Fruit fly (Drosophila melanogaster) whole organism, adult: Measurements from ENCODE around the gene tow.

ENCODE experiments used
- CG11617 ChIP-seq: fragments of 200-800 bp; sonication (Bioruptor generic); optimal IDR thresholded peaks from 2 replicates; lab custom pipeline; 2017; ENCODE audit warnings: mild to moderate bottlenecking, missing biosample characterization, missing genetic modification reagents, missing genetic modification characterization
- CG12768 ChIP-seq: fragments of 200-800 bp; sonication (Bioruptor generic); optimal IDR thresholded peaks from 2 replicates; lab custom pipeline; 2017; ENCODE audit warnings: missing biosample characterization, missing genetic modification characterization, mild to moderate bottlenecking, moderate library complexity, missing genetic modification reagents
- CG14711 ChIP-seq: fragments of 200-800 bp; sonication (Bioruptor generic); optimal IDR thresholded peaks from 2 replicates; lab custom pipeline; 2018; ENCODE audit warnings: missing biosample characterization, mild to moderate bottlenecking, missing genetic modification characterization, moderate library complexity
- CG1620 ChIP-seq: fragments of 200-800 bp; sonication (Bioruptor generic); optimal IDR thresholded peaks from 2 replicates; lab custom pipeline; 2016; ENCODE audit warnings: missing biosample characterization, missing genetic modification characterization
- CG33017 ChIP-seq: fragments of 200-800 bp; sonication (Bioruptor generic); optimal IDR thresholded peaks from 2 replicates; lab custom pipeline; 2018; ENCODE audit warnings: missing biosample characterization, mild to moderate bottlenecking, missing genetic modification characterization, moderate library complexity
- CG5204 ChIP-seq: fragments of 200-800 bp; sonication (Bioruptor generic); optimal IDR thresholded peaks from 2 replicates; lab custom pipeline; 2016; ENCODE audit warnings: missing biosample characterization, missing genetic modification characterization
- CG7045 ChIP-seq: fragments of 200-800 bp; sonication (Bioruptor generic); optimal IDR thresholded peaks from 2 replicates; lab custom pipeline; 2017; ENCODE audit warnings: missing biosample characterization, mild to moderate bottlenecking, missing genetic modification characterization
- CG7101 ChIP-seq: fragments of 200-800 bp; sonication (Bioruptor generic); optimal IDR thresholded peaks from 2 replicates; lab custom pipeline; 2018; ENCODE audit warnings: missing biosample characterization, mild to moderate bottlenecking, missing genetic modification characterization, moderate library complexity
- Clk ChIP-seq: fragments of 200-800 bp; sonication (Bioruptor generic); optimal IDR thresholded peaks from 2 replicates; lab custom pipeline; 2017; ENCODE audit warnings: missing biosample characterization, missing genetic modification characterization
- Crg-1 ChIP-seq: fragments of 200-800 bp; sonication (Bioruptor generic); optimal IDR thresholded peaks from 2 replicates; lab custom pipeline; 2016; ENCODE audit warnings: missing biosample characterization, missing genetic modification characterization
- Hr96 ChIP-seq: fragments of 200-800 bp; sonication (Bioruptor generic); optimal IDR thresholded peaks from 2 replicates; lab custom pipeline; 2016; ENCODE audit warnings: missing biosample characterization, missing genetic modification characterization
- Mnt ChIP-seq: fragments of 200-800 bp; sonication (Bioruptor generic); optimal IDR thresholded peaks from 2 replicates; lab custom pipeline; 2016; ENCODE audit warnings: missing biosample characterization, mild to moderate bottlenecking, missing genetic modification characterization
- bab1 ChIP-seq: fragments of 200-800 bp; sonication (Bioruptor generic); optimal IDR thresholded peaks from 3 replicates; lab custom pipeline; 2019; ENCODE audit warnings: missing biosample characterization, mild to moderate bottlenecking, missing genetic modification characterization, moderate library complexity
- cic ChIP-seq: fragments of 200-800 bp; sonication (Bioruptor generic); optimal IDR thresholded peaks from 2 replicates; lab custom pipeline; 2017; ENCODE audit warnings: missing biosample characterization, mild to moderate bottlenecking, missing genetic modification characterization, moderate library complexity
- cnc ChIP-seq, 2 experiments: fragments of >200 bp; optimal IDR thresholded peaks; 2 replicates each; lab custom pipeline; 2017
- kay ChIP-seq: fragments of 200-800 bp; sonication (Bioruptor generic); peaks from one replicate; lab custom pipeline; 2016; ENCODE audit warnings: missing biosample characterization, missing genetic modification characterization, borderline replicate concordance
- ovo ChIP-seq: fragments of 200-800 bp; sonication (Bioruptor generic); optimal IDR thresholded peaks from 2 replicates; lab custom pipeline; 2016; ENCODE audit warnings: missing biosample characterization, missing genetic modification characterization
- pad ChIP-seq: fragments of 200-800 bp; sonication (Bioruptor generic); optimal IDR thresholded peaks from 3 replicates; lab custom pipeline; 2017; ENCODE audit warnings: missing biosample characterization, missing genetic modification characterization, mild to moderate bottlenecking, moderate library complexity, missing genetic modification reagents
- tj ChIP-seq: fragments of 200-800 bp; sonication (Bioruptor generic); optimal IDR thresholded peaks from 3 replicates; lab custom pipeline; 2017; ENCODE audit warnings: missing biosample characterization, mild to moderate bottlenecking, missing genetic modification characterization, moderate library complexity
- toe ChIP-seq: fragments of 200-800 bp; sonication (Bioruptor generic); optimal IDR thresholded peaks from 2 replicates; lab custom pipeline; 2016; ENCODE audit warnings: missing biosample characterization, missing genetic modification characterization

Gene tow

dm6 chr3L:6943948-6944319 lies 1.3 kb downstream of the tow start:
- TF ChIP-seq CG5204 (GFP tag; lab: Kevin White, UChicago) (no peak), Crg-1 (no peak), CG14711 (tag; lab: Kevin White, UChicago) (no peak)

DNA sequence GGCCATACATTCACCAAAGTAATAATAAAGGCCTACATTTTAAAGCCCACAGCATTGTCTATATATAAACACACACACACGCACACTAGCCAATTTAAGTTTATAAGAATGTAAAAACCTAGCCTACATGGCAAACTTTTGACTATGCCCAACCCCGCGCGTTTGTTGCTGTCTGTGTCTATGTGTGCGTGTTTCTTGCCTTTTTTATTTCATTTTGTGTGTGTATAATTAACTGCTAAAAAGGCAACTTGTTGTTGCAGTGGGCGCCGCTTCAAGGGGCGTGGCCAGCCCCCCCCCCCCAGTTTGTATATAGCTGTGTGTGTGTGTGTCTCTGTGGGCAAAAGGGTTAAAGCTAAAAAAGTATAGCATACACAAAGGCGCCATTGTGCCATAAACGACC lies 2.7 kb downstream of the tow start:
- TF ChIP-seq CG7101 (tag; lab: Kevin White, UChicago) (no peak), cnc (optimal IDR thresholded peaks at IDR 0.05; lab: Kevin White, UChicago) (no peak), bab1 (GFP tag; lab: Kevin White, UChicago) (no peak), cic (no peak), tj (GFP tag; lab: Kevin White, UChicago) (no peak), CG12768 (GFP tag; lab: Kevin White, UChicago) (no peak)

DNA sequence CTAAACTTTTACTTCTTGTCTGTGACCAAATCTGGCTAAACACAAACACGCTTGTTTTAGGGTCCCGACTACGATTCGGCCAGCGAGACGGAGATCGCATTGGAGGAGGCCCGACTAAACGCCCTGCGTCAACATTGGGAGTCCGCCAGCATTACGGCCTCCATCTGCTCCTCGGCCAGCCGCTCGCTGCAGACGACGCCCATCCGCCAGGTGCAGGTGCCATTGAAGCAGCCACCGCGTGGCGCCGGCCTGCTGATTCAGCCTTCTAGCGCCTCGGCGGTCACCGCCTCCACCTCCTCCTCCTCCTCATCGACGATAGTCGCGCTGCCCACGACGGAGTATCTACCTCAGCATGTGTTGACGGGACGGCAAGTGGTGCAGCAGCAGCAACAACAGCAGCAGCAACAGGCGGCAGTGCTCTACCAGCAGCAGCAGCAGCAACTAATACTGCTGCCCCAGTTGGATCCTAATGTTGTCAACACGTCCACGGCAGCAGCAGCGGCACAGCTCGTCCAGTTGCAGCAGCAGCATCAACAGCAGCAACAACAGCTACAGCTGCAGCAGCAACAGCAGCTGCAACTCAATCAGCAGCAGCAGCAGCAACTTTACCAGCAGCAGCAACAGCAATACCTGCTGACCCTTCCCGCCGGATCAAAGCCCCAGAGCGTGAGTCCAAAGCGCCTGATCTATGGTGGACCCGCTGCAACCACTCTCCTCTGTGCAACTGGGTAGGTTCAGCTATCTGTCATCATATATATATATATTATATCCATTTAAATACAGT lies 4.7 kb downstream of the tow start:
- TF ChIP-seq CG7101 (tag; lab: Kevin White, UChicago) (no peak), Clk (GFP tag; lab: Kevin White, UChicago) (no peak), CG12768 (GFP tag; lab: Kevin White, UChicago) (no peak), CG11617 (GFP tag; lab: Kevin White, UChicago) (no peak), pad (GFP tag; lab: Kevin White, UChicago) (no peak), CG7045 (GFP tag; lab: Kevin White, UChicago) (no peak), CG14711 (tag; lab: Kevin White, UChicago) (no peak), bab1 (GFP tag; lab: Kevin White, UChicago) (no peak), Crg-1 (no peak), Mnt (GFP tag; lab: Kevin White, UChicago) (no peak), kay (GFP tag; lab: Kevin White, UChicago) (no peak), CG1620 (GFP tag; lab: Kevin White, UChicago) (no peak)

dm6 chr3L:6955254-6956229 lies 12.9 kb downstream of the tow start, which contains the start of the genes CG10077 and CG9948:
Gene CG10077 (minus strand): TSS chr3L:6955904.
Gene CG9948 (plus strand): TSS chr3L:6955991.
- peak; percentile 73 for TF ChIP-seq Clk (GFP tag; lab: Kevin White, UChicago)
- no peak for TF ChIP-seq toe (GFP tag; lab: Kevin White, UChicago)
- peak; percentile 91 for TF ChIP-seq CG7045 (GFP tag; lab: Kevin White, UChicago)
- peak; percentile 90 for TF ChIP-seq CG33017 (tag; lab: Kevin White, UChicago)
- TF ChIP-seq CG5204 (GFP tag; lab: Kevin White, UChicago), result peak; percentile 80
- peak; percentile 95 for TF ChIP-seq bab1 (GFP tag; lab: Kevin White, UChicago)
- no peak for TF ChIP-seq Hr96 (GFP tag; lab: Kevin White, UChicago)
- peak; percentile 80 for TF ChIP-seq CG11617 (GFP tag; lab: Kevin White, UChicago)
- no peak for TF ChIP-seq cnc (optimal IDR thresholded peaks at IDR 0.05; lab: Kevin White, UChicago)
- peak; percentile 79 for TF ChIP-seq Crg-1
- TF ChIP-seq kay (GFP tag; lab: Kevin White, UChicago), result peak; percentile 90
- peak; percentile 89 for TF ChIP-seq CG12768 (GFP tag; lab: Kevin White, UChicago)
- TF ChIP-seq tj (GFP tag; lab: Kevin White, UChicago), result peak; percentile 63
- TF ChIP-seq CG1620 (GFP tag; lab: Kevin White, UChicago), result peak; percentile 78
- peak; percentile 77 for TF ChIP-seq Mnt (GFP tag; lab: Kevin White, UChicago)
- peak; percentile 91 for TF ChIP-seq CG7101 (tag; lab: Kevin White, UChicago)
- peak; percentile 87 for TF ChIP-seq CG14711 (tag; lab: Kevin White, UChicago)
- TF ChIP-seq cic, result peak; percentile 25
- peak; percentile 64 for TF ChIP-seq pad (GFP tag; lab: Kevin White, UChicago)
- TF ChIP-seq ovo, result peak; percentile 36

- TF ChIP-seq tj (GFP tag; lab: Kevin White, UChicago), result no peak
- peak; percentile 3 for TF ChIP-seq ovo
- peak; percentile 32 for TF ChIP-seq Mnt (GFP tag; lab: Kevin White, UChicago)
- TF ChIP-seq CG14711 (tag; lab: Kevin White, UChicago), result peak; percentile 10
- TF ChIP-seq Crg-1, result no peak
- peak; percentile 26 for TF ChIP-seq bab1 (GFP tag; lab: Kevin White, UChicago)
- no peak for TF ChIP-seq CG1620 (GFP tag; lab: Kevin White, UChicago)
- no peak for TF ChIP-seq Hr96 (GFP tag; lab: Kevin White, UChicago)
- peak; percentile 75 for TF ChIP-seq kay (GFP tag; lab: Kevin White, UChicago)
- TF ChIP-seq CG7045 (GFP tag; lab: Kevin White, UChicago), result no peak
- TF ChIP-seq cnc (optimal IDR thresholded peaks at IDR 0.05; lab: Kevin White, UChicago), result no peak
- TF ChIP-seq pad (GFP tag; lab: Kevin White, UChicago), result no peak
- TF ChIP-seq CG11617 (GFP tag; lab: Kevin White, UChicago), result no peak
- TF ChIP-seq CG12768 (GFP tag; lab: Kevin White, UChicago), result no peak
- no peak for TF ChIP-seq toe (GFP tag; lab: Kevin White, UChicago)
- TF ChIP-seq Clk (GFP tag; lab: Kevin White, UChicago), result no peak
Measured at dm6 chr3L:6957753-6958420, 15.2 kb downstream of the tow start, which contains the start of the genes Uqcc1 and Surf1. Gene Uqcc1 (minus strand): TSS chr3L:6958108. Gene Surf1 (plus strand): TSS chr3L:6958346.
